Worm (Caenorhabditis elegans) whole organism, L3 larva: Measurements from ENCODE around the gene chil-10.
A peak's percentile ranks its signal among the peaks of the same experiment; 100 is the strongest.

ENCODE experiments used
- ZK546.5 ChIP-seq: sonication (generic microtip); optimal IDR thresholded peaks from 2 replicates; lab custom pipeline; 2017; ENCODE audit warnings: missing biosample characterization, missing genetic modification characterization
- aly-2 ChIP-seq: fragments of 150-350 bp; optimal IDR thresholded peaks from 2 replicates; lab custom pipeline; 2014; ENCODE audit warnings: missing biosample characterization, missing genetic modification characterization
- ama-1 ChIP-seq: fragments of 150-350 bp; optimal IDR thresholded peaks from 2 replicates; lab custom pipeline; 2018
- ceh-16 ChIP-seq: sonication (generic microtip); optimal IDR thresholded peaks from 2 replicates; lab custom pipeline; 2017; ENCODE audit warnings: missing biosample characterization, missing genetic modification characterization
- ceh-28 ChIP-seq: fragments of 150-350 bp; optimal IDR thresholded peaks from 2 replicates; lab custom pipeline; 2014; ENCODE audit warnings: missing biosample characterization, missing genetic modification reagents, missing genetic modification characterization
- ceh-82 ChIP-seq: fragments of 150-350 bp; optimal IDR thresholded peaks from 2 replicates; lab custom pipeline; 2014; ENCODE audit warnings: missing biosample characterization, missing genetic modification characterization
- ceh-9 ChIP-seq: sonication (generic microtip); optimal IDR thresholded peaks from 2 replicates; lab custom pipeline; 2018; ENCODE audit warnings: missing biosample characterization, missing genetic modification characterization
- daf-12 ChIP-seq: fragments of 150-350 bp; optimal IDR thresholded peaks from 2 replicates; lab custom pipeline; 2014; ENCODE audit warnings: missing biosample characterization, missing genetic modification reagents, missing genetic modification characterization
- egl-27 ChIP-seq: sonication (generic microtip); optimal IDR thresholded peaks from 4 replicates; lab custom pipeline; 2017; ENCODE audit warnings: missing biosample characterization, missing genetic modification reagents, missing genetic modification characterization
- egl-5 ChIP-seq: fragments of 150-350 bp; optimal IDR thresholded peaks from 2 replicates; lab custom pipeline; 2017; ENCODE audit warnings: missing biosample characterization, missing genetic modification reagents, missing genetic modification characterization, inconsistent platforms
- elt-2 ChIP-seq: sonication (generic microtip); optimal IDR thresholded peaks from 2 replicates; lab custom pipeline; 2016; ENCODE audit warnings: missing genetic modification reagents, mild to moderate bottlenecking, missing genetic modification characterization, missing compliant biosample characterization
- elt-3 ChIP-seq, 3 experiments: fragments of 150-350 bp in 1 of 3; sonication (generic microtip) in 2 of 3; optimal IDR thresholded peaks; 2 replicates in 2 of 3; 4 replicates in 1 of 3; lab custom pipeline; 2014 to 2017; ENCODE audit warnings: missing biosample characterization in 3 of 3, missing genetic modification characterization in 3 of 3
- eor-1 ChIP-seq, 2 experiments: fragments of 150-350 bp; optimal IDR thresholded peaks; 2 replicates each; lab custom pipeline; 2014 to 2018; ENCODE audit warnings: missing biosample characterization in 2 of 2, missing genetic modification characterization in 2 of 2
- fkh-2 ChIP-seq: fragments of 150-350 bp; optimal IDR thresholded peaks from 2 replicates; lab custom pipeline; 2014; ENCODE audit warnings: missing biosample characterization, missing genetic modification reagents, missing genetic modification characterization
- fos-1 ChIP-seq: fragments of 150-350 bp; optimal IDR thresholded peaks from 2 replicates; lab custom pipeline; 2014; ENCODE audit warnings: missing biosample characterization, missing genetic modification characterization
- hmg-11 ChIP-seq: sonication (generic microtip); optimal IDR thresholded peaks from 2 replicates; lab custom pipeline; 2016; ENCODE audit warnings: missing genetic modification characterization, missing compliant biosample characterization
- jun-1 ChIP-seq: fragments of 150-350 bp; optimal IDR thresholded peaks from 2 replicates; lab custom pipeline; 2014; ENCODE audit warnings: missing biosample characterization, missing genetic modification reagents, missing genetic modification characterization
- lin-15B ChIP-seq: fragments of 150-350 bp; optimal IDR thresholded peaks from 2 replicates; lab custom pipeline; 2014; ENCODE audit warnings: missing biosample characterization, missing genetic modification characterization
- lin-39 ChIP-seq: fragments of 150-350 bp; optimal IDR thresholded peaks from 2 replicates; lab custom pipeline; 2018; ENCODE audit warnings: missing biosample characterization, missing genetic modification reagents, missing genetic modification characterization
- mdl-1 ChIP-seq: fragments of 150-350 bp; optimal IDR thresholded peaks from 2 replicates; lab custom pipeline; 2014; ENCODE audit warnings: missing biosample characterization, missing genetic modification characterization
- nfya-1 ChIP-seq: sonication (generic microtip); optimal IDR thresholded peaks from 2 replicates; lab custom pipeline; 2017; ENCODE audit warnings: missing genetic modification characterization, mild to moderate bottlenecking, missing compliant biosample characterization, antibody characterized with exemption, moderate library complexity; ENCODE audit not compliant: insufficient read depth
- nhr-12 ChIP-seq: fragments of 150-350 bp; optimal IDR thresholded peaks from 2 replicates; lab custom pipeline; 2014; ENCODE audit warnings: missing biosample characterization, missing genetic modification characterization
- nhr-23 ChIP-seq: fragments of 150-350 bp; optimal IDR thresholded peaks from 2 replicates; lab custom pipeline; 2014; ENCODE audit warnings: missing biosample characterization, missing genetic modification reagents, missing genetic modification characterization
- nhr-237 ChIP-seq: fragments of 150-350 bp; optimal IDR thresholded peaks from 2 replicates; lab custom pipeline; 2014; ENCODE audit warnings: missing biosample characterization, missing genetic modification characterization
- nhr-25 ChIP-seq: sonication (generic microtip); optimal IDR thresholded peaks from 2 replicates; lab custom pipeline; 2017; ENCODE audit warnings: missing biosample characterization, missing genetic modification characterization
- nhr-28 ChIP-seq: fragments of 150-350 bp; optimal IDR thresholded peaks from 2 replicates; lab custom pipeline; 2014; ENCODE audit warnings: missing biosample characterization, missing genetic modification characterization
- nhr-43 ChIP-seq: sonication (generic microtip); optimal IDR thresholded peaks from 2 replicates; lab custom pipeline; 2016; ENCODE audit warnings: mild to moderate bottlenecking, missing genetic modification characterization, missing compliant biosample characterization; ENCODE audit not compliant: poor library complexity, severe bottlenecking
- nhr-67 ChIP-seq: fragments of 150-350 bp; optimal IDR thresholded peaks from 2 replicates; lab custom pipeline; 2014; ENCODE audit warnings: missing biosample characterization, missing genetic modification characterization
- nhr-76 ChIP-seq: fragments of 150-350 bp; sonication (generic microtip); optimal IDR thresholded peaks from 5 replicates; lab custom pipeline; 2014; ENCODE audit warnings: missing biosample characterization, missing genetic modification characterization
- nhr-77 ChIP-seq: fragments of 150-350 bp; optimal IDR thresholded peaks from 2 replicates; lab custom pipeline; 2014; ENCODE audit warnings: missing biosample characterization, missing genetic modification characterization
- pha-4 ChIP-seq: fragments of 150-350 bp; optimal IDR thresholded peaks from 2 replicates; lab custom pipeline; 2014; ENCODE audit warnings: missing biosample characterization, missing genetic modification reagents, missing genetic modification characterization
- pqm-1 ChIP-seq: fragments of 150-350 bp; optimal IDR thresholded peaks from 2 replicates; lab custom pipeline; 2017; ENCODE audit warnings: missing biosample characterization, missing genetic modification characterization, inconsistent platforms
- sea-2 ChIP-seq: fragments of 150-350 bp; sonication (generic microtip); optimal IDR thresholded peaks from 4 replicates; lab custom pipeline; 2014; ENCODE audit warnings: missing biosample characterization, missing genetic modification reagents, missing genetic modification characterization
- skn-1 ChIP-seq: fragments of 150-350 bp; optimal IDR thresholded peaks from 2 replicates; lab custom pipeline; 2014; ENCODE audit warnings: missing biosample characterization, missing genetic modification characterization
- snpc-4 ChIP-seq: fragments of 150-350 bp; optimal IDR thresholded peaks from 2 replicates; lab custom pipeline; 2014; ENCODE audit warnings: missing biosample characterization, missing genetic modification characterization
- tbx-2 ChIP-seq: sonication (generic microtip); optimal IDR thresholded peaks from 2 replicates; lab custom pipeline; 2016; ENCODE audit warnings: mild to moderate bottlenecking, missing genetic modification characterization, missing compliant biosample characterization
- unc-39 ChIP-seq: sonication (generic microtip); optimal IDR thresholded peaks from 4 replicates; lab custom pipeline; 2017; ENCODE audit warnings: missing biosample characterization, missing genetic modification characterization
- zag-1 ChIP-seq: fragments of 150-350 bp; optimal IDR thresholded peaks from 2 replicates; lab custom pipeline; 2014; ENCODE audit warnings: missing biosample characterization, missing genetic modification characterization
- ztf-11 ChIP-seq: fragments of 150-350 bp; optimal IDR thresholded peaks from 2 replicates; lab custom pipeline; 2014; ENCODE audit warnings: missing biosample characterization, missing genetic modification characterization
- ztf-4 ChIP-seq: fragments of 150-350 bp; optimal IDR thresholded peaks from 2 replicates; lab custom pipeline; 2014; ENCODE audit warnings: missing biosample characterization, missing genetic modification characterization

The chil-10 gene

ce11 chrX:963171-963570, 5.5 kb downstream of the chil-10 start, which contains the start of gene ncs-1:
Gene ncs-1 (minus strand): TSS chrX:963271.
- no peak for TF ChIP-seq zag-1 (tag; lab: Kevin White, UChicago)
- no peak for TF ChIP-seq pha-4
- TF ChIP-seq fkh-2 (tag; lab: Kevin White, UChicago) = no peak
- TF ChIP-seq ztf-11 (tag; lab: Kevin White, UChicago) = no peak
- no peak for TF ChIP-seq nhr-237
- TF ChIP-seq nhr-25 = no peak

DNA sequence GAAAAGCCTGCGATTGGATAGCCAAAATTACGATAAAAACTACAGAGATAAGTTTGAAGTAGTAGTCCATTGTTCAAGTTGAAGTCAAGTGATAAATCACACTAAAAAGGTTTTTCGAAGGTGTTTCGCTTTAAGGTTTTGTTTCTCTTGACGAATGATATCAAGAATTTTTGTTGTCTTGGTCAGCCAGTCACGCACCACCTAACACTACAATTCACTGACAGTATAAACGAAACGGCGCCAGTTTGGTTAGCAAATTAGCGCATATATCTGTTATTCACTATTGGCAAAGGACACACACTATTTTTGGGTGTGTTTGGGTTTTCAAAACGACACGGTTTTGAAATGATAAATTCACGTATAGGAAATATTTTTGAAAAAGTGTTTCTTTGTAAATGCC, 12.4 kb downstream of the chil-10 start, which contains the start of gene C44C1.6:
TSS of gene C44C1.6 (minus strand) at position 199 of the 400 bp plus-strand sequence.
- TF ChIP-seq nfya-1 (tag; lab: Kevin White, UChicago) = no peak
- TF ChIP-seq ceh-9 (tag; lab: Kevin White, UChicago) = no peak
- no peak for TF ChIP-seq egl-5 (tag; lab: Kevin White, UChicago)
- no peak for TF ChIP-seq nhr-237
- no peak for TF ChIP-seq nhr-12 (tag; lab: Kevin White, UChicago)
- TF ChIP-seq elt-3 (tag; optimal IDR thresholded peaks at IDR 0.05; lab: Kevin White, UChicago) = no peak
- TF ChIP-seq nhr-23 (tag; lab: Kevin White, UChicago) = no peak
- TF ChIP-seq mdl-1 (tag; lab: Kevin White, UChicago) = no peak
- no peak for TF ChIP-seq sea-2 (GFP tag; lab: Kevin White, UChicago)
- TF ChIP-seq nhr-76 (tag; lab: Kevin White, UChicago) = no peak
- TF ChIP-seq ceh-82 = no peak
- no peak for TF ChIP-seq egl-27 (tag; lab: Kevin White, UChicago)
- no peak for TF ChIP-seq ama-1 (lab: Kevin White, UChicago)

DNA sequence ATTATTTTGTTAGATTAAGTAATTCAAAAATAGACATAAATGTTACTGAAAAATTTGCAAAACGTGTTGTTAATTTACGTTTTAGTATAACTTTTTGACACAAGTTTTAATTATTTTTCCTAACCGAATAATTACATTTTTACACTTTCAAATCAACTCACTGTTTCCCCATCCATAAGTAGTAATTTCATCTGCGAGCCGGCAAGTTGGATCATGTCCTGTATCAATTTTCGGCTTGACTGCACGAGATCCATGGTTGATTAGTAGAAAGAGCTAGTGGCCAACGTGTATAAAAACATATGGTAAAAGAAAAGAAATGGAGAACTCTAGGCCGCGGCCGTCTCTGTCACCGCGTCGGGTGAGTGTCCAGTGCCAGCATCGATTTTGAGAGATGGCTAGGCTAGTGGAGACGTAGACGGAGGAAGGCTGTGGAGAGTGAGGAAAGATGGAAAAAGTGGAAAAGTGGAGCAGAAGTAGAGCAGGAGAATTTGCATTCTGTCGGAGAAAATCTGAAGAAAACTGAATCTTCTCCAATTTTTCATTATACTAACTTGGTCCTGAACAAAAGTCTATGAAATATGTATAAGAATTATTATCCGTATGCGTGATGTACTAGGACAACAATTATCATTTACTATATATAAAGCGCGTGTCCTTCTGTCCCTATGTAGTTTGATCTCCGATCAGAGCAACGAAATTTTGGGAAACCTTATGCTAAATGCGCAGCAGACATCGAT, 17.0 kb downstream of the chil-10 start, which contains the start of gene vps-45:
TSS of gene vps-45 (minus strand) at position 350 of the 737 bp plus-strand sequence.
- TF ChIP-seq nhr-43 (no peak), fos-1 (tag; lab: Kevin White, UChicago) (no peak), tbx-2 (tag; lab: Kevin White, UChicago) (no peak), nhr-25 (no peak), mdl-1 (tag; lab: Kevin White, UChicago) (no peak), nhr-77 (no peak), ama-1 (lab: Kevin White, UChicago) (no peak), nhr-76 (tag; lab: Kevin White, UChicago) (no peak), ztf-4 (tag; lab: Kevin White, UChicago) (no peak), jun-1 (tag; lab: Kevin White, UChicago) (no peak), fkh-2 (tag; lab: Kevin White, UChicago) (no peak), skn-1 (tag; lab: Kevin White, UChicago) (peak; percentile 43), snpc-4 (tag; lab: Kevin White, UChicago) (peak; percentile 61), unc-39 (tag; lab: Kevin White, UChicago) (no peak), lin-15B (tag; lab: Kevin White, UChicago) (peak; percentile 32), nfya-1 (tag; lab: Kevin White, UChicago) (peak; percentile 78), nhr-28 (no peak), ceh-9 (tag; lab: Kevin White, UChicago) (no peak), ceh-28 (tag; lab: Kevin White, UChicago) (peak; percentile 39), ceh-82 (no peak), pqm-1 (tag; lab: Kevin White, UChicago) (peak; percentile 7), pha-4 (peak; percentile 53), elt-2 (tag; lab: Kevin White, UChicago) (peak; percentile 34), egl-5 (tag; lab: Kevin White, UChicago) (no peak), hmg-11 (peak; percentile 81), nhr-23 (tag; lab: Kevin White, UChicago) (peak; percentile 9), lin-39 (tag; lab: Kevin White, UChicago) (peak; percentile 23)
- TF ChIP-seq, all 47 proteins: peak for 11

DNA sequence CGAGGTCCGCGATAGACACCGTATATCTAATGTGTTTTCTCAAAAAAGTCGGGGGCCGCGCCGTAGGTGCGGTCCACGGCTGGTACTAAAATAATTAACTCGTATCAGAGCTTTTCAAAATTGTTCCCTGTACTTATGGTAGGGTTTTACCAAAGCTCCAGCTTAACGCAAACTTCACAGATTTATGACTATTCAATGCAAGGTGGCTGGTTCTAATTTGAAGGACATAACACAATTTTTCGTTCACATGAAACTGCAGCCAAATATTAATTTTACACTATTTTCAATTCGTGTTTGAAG, 17.5 kb downstream of the chil-10 start:
- TF ChIP-seq egl-5 (tag; lab: Kevin White, UChicago) (no peak), nhr-67 (tag; lab: Kevin White, UChicago) (no peak), daf-12 (tag; lab: Kevin White, UChicago) (no peak), ceh-16 (tag; lab: Kevin White, UChicago) (no peak), mdl-1 (tag; lab: Kevin White, UChicago) (no peak), ZK546.5 (no peak), nhr-25 (no peak), nhr-77 (no peak), ztf-4 (tag; lab: Kevin White, UChicago) (no peak), pqm-1 (tag; lab: Kevin White, UChicago) (no peak), lin-39 (tag; lab: Kevin White, UChicago) (no peak), unc-39 (tag; lab: Kevin White, UChicago) (no peak), ama-1 (lab: Kevin White, UChicago) (no peak), eor-1 (tag; optimal IDR thresholded peaks at IDR 0.05; lab: Kevin White, UChicago) (no peak), aly-2 (tag; lab: Kevin White, UChicago) (no peak)
- TF ChIP-seq, all 47 proteins: peak for 0
